Fruit fly (Drosophila melanogaster) whole organism, embryonic: ENCODE results near the gene CG9426.
A peak's percentile ranks its signal among the peaks of the same experiment; 100 is the strongest.

ENCODE experiments used
- Ada2b ChIP-seq: fragments of 200-800 bp; sonication (Bioruptor generic); IDR thresholded peaks from 2 replicates; pipeline ENCODE4 v1.3.6; 2022; ENCODE audit warnings: missing biosample characterization, missing genetic modification characterization
- B-H1 ChIP-seq: fragments of 200-800 bp; sonication (Bioruptor generic); IDR thresholded peaks from 3 replicates; pipeline ENCODE4 v1.3.6; 2022; ENCODE audit warnings: missing biosample characterization, missing genetic modification characterization
- Bteb2 ChIP-seq: fragments of 200-800 bp; sonication (Bioruptor generic); optimal IDR thresholded peaks from 2 replicates; lab custom pipeline; 2016; ENCODE audit warnings: missing biosample characterization, missing genetic modification characterization
- CG10979 ChIP-seq: fragments of 200-800 bp; sonication (Bioruptor generic); optimal IDR thresholded peaks from 2 replicates; lab custom pipeline; 2018; ENCODE audit warnings: missing biosample characterization, mild to moderate bottlenecking, missing genetic modification characterization, moderate library complexity
- CG11247 ChIP-seq: fragments of 200-800 bp; sonication (Bioruptor generic); IDR thresholded peaks from 2 replicates; pipeline ENCODE4 v1.3.6; 2022; ENCODE audit warnings: missing biosample characterization, missing genetic modification characterization
- CG11504 ChIP-seq: fragments of 200-800 bp; sonication (Bioruptor generic); optimal IDR thresholded peaks from 3 replicates; lab custom pipeline; 2019; ENCODE audit warnings: missing biosample characterization, mild to moderate bottlenecking, missing genetic modification characterization, moderate library complexity
- CG11560 ChIP-seq: fragments of 200-800 bp; sonication (Bioruptor generic); IDR thresholded peaks from 3 replicates; pipeline ENCODE4 v1.3.6; 2022; ENCODE audit warnings: missing biosample characterization, missing genetic modification characterization
- CG12299 ChIP-seq: fragments of 200-800 bp; sonication (Bioruptor generic); optimal IDR thresholded peaks from 2 replicates; lab custom pipeline; 2018; ENCODE audit warnings: missing biosample characterization, mild to moderate bottlenecking, missing genetic modification characterization
- CG12659 ChIP-seq: fragments of 200-800 bp; sonication (Bioruptor generic); optimal IDR thresholded peaks from 3 replicates; lab custom pipeline; 2017; ENCODE audit warnings: mild to moderate bottlenecking, missing biosample characterization, missing genetic modification reagents, missing genetic modification characterization
- CG13775 ChIP-seq: fragments of 200-800 bp; sonication (Bioruptor generic); optimal IDR thresholded peaks from 3 replicates; lab custom pipeline; 2017; ENCODE audit warnings: missing biosample characterization, mild to moderate bottlenecking, missing genetic modification characterization
- CG14050 ChIP-seq: fragments of 200-800 bp; sonication (Bioruptor generic); IDR thresholded peaks from 3 replicates; pipeline ENCODE4 v1.3.6; 2022; ENCODE audit warnings: missing biosample characterization, missing genetic modification characterization
- CG14441 ChIP-seq: fragments of 200-800 bp; sonication (Bioruptor generic); IDR thresholded peaks from 2 replicates; pipeline ENCODE4 v1.3.6; 2022; ENCODE audit warnings: missing biosample characterization, missing genetic modification characterization
- CG1602 ChIP-seq: fragments of 200-800 bp; sonication (Bioruptor generic); optimal IDR thresholded peaks from 3 replicates; lab custom pipeline; 2016; ENCODE audit warnings: missing biosample characterization, missing genetic modification characterization
- CG1647 ChIP-seq: fragments of 200-800 bp; sonication (Bioruptor generic); optimal IDR thresholded peaks from 3 replicates; lab custom pipeline; 2016; ENCODE audit warnings: missing biosample characterization, missing genetic modification characterization
- CG17385 ChIP-seq: fragments of 200-800 bp; sonication (Bioruptor generic); optimal IDR thresholded peaks from 3 replicates; lab custom pipeline; 2018; ENCODE audit warnings: missing biosample characterization, mild to moderate bottlenecking, missing genetic modification characterization
- CG2129 ChIP-seq: fragments of 200-800 bp; sonication (Bioruptor generic); IDR thresholded peaks from 2 replicates; pipeline ENCODE4 v1.3.6; 2022; ENCODE audit warnings: missing biosample characterization, missing genetic modification characterization; ENCODE audit not compliant: partially characterized antibody
- CG2202 ChIP-seq: fragments of 200-800 bp; sonication (Bioruptor generic); optimal IDR thresholded peaks from 2 replicates; lab custom pipeline; 2018; ENCODE audit warnings: missing biosample characterization, mild to moderate bottlenecking, missing genetic modification characterization
- CG31388 ChIP-seq: fragments of 200-800 bp; sonication (Bioruptor generic); optimal IDR thresholded peaks from 2 replicates; lab custom pipeline; 2016; ENCODE audit warnings: missing biosample characterization, missing genetic modification characterization
- CG32767 ChIP-seq: fragments of 200-800 bp; sonication (Bioruptor generic); IDR thresholded peaks from 2 replicates; pipeline ENCODE4 v1.3.6; 2022; ENCODE audit warnings: missing biosample characterization, missing genetic modification characterization
- CG5180 ChIP-seq: fragments of 200-800 bp; sonication (Bioruptor generic); optimal IDR thresholded peaks from 3 replicates; lab custom pipeline; 2017; ENCODE audit warnings: missing biosample characterization, missing genetic modification characterization, mild to moderate bottlenecking, moderate library complexity, missing genetic modification reagents
- CG6765 ChIP-seq: fragments of 200-800 bp; sonication (Bioruptor generic); optimal IDR thresholded peaks from 3 replicates; lab custom pipeline; 2017; ENCODE audit warnings: missing biosample characterization, mild to moderate bottlenecking, missing genetic modification characterization
- Dbx ChIP-seq: fragments of 200-800 bp; sonication (Bioruptor generic); IDR thresholded peaks from 3 replicates; pipeline ENCODE4 v1.3.6; 2022; ENCODE audit warnings: missing biosample characterization, missing genetic modification characterization
- Elba2 ChIP-seq: fragments of 200-800 bp; sonication (Bioruptor generic); optimal IDR thresholded peaks from 3 replicates; lab custom pipeline; 2016; ENCODE audit warnings: missing biosample characterization, missing genetic modification characterization
- Ets65A ChIP-seq: fragments of 200-800 bp; sonication (Bioruptor generic); peaks from one replicate; lab custom pipeline; 2016; ENCODE audit warnings: missing biosample characterization, missing genetic modification characterization
- Fer2 ChIP-seq: fragments of 200-800 bp; sonication (Bioruptor generic); optimal IDR thresholded peaks from 2 replicates; lab custom pipeline; 2018; ENCODE audit warnings: missing biosample characterization, mild to moderate bottlenecking, missing genetic modification characterization, moderate library complexity
- Med ChIP-seq: fragments of 200-800 bp; sonication (Bioruptor generic); peaks from one replicate; lab custom pipeline; 2016; ENCODE audit warnings: missing biosample characterization, missing genetic modification characterization, mild to moderate bottlenecking, inconsistent platforms, moderate library complexity
- Nf-YA ChIP-seq: fragments of 200-800 bp; sonication (Bioruptor generic); IDR thresholded peaks from 2 replicates; pipeline ENCODE4 v1.3.6; 2022; ENCODE audit warnings: missing biosample characterization, missing genetic modification characterization
- NfI ChIP-seq: fragments of 200-800 bp; sonication (Bioruptor generic); optimal IDR thresholded peaks from 3 replicates; lab custom pipeline; 2018; ENCODE audit warnings: missing biosample characterization, mild to moderate bottlenecking, missing genetic modification characterization, moderate library complexity
- Rfx ChIP-seq: fragments of 200-800 bp; sonication (Bioruptor generic); IDR thresholded peaks from 2 replicates; pipeline ENCODE4 v1.3.6; 2022; ENCODE audit warnings: missing biosample characterization, missing genetic modification characterization
- al ChIP-seq: fragments of 200-800 bp; sonication (Bioruptor generic); IDR thresholded peaks from 2 replicates; pipeline ENCODE4 v1.3.6; 2022; ENCODE audit warnings: missing biosample characterization, missing genetic modification characterization
- cato ChIP-seq: fragments of 200-800 bp; sonication (Bioruptor generic); optimal IDR thresholded peaks from 2 replicates; lab custom pipeline; 2016; ENCODE audit warnings: missing biosample characterization, missing genetic modification characterization, borderline replicate concordance
- chif ChIP-seq, 2 experiments: fragments of 200-800 bp; sonication (Bioruptor generic); optimal IDR thresholded peaks; 3 replicates each; lab custom pipeline; 2016; ENCODE audit warnings: missing biosample characterization in 2 of 2, missing genetic modification characterization in 2 of 2
- croc ChIP-seq: fragments of 200-800 bp; sonication (Bioruptor generic); conservative IDR thresholded peaks from 3 replicates; pipeline ENCODE4 v1.3.6; 2022; ENCODE audit warnings: missing biosample characterization, missing genetic modification characterization
- esg ChIP-seq: fragments of 200-800 bp; sonication (Bioruptor generic); conservative IDR thresholded peaks from 2 replicates; pipeline ENCODE4 v1.3.6; 2022; ENCODE audit warnings: missing biosample characterization, missing genetic modification characterization
- fd96Cb ChIP-seq: fragments of 200-800 bp; sonication (Bioruptor generic); optimal IDR thresholded peaks from 2 replicates; lab custom pipeline; 2018; ENCODE audit warnings: missing biosample characterization, mild to moderate bottlenecking, missing genetic modification characterization, moderate library complexity
- gem ChIP-seq: fragments of 200-800 bp; sonication (Bioruptor generic); optimal IDR thresholded peaks from 2 replicates; lab custom pipeline; 2019; ENCODE audit warnings: missing biosample characterization, mild to moderate bottlenecking, missing genetic modification characterization, moderate library complexity
- gfzf ChIP-seq: fragments of 200-800 bp; sonication (Bioruptor generic); optimal IDR thresholded peaks from 2 replicates; lab custom pipeline; 2016; ENCODE audit warnings: missing biosample characterization, mild to moderate bottlenecking, missing genetic modification characterization, moderate library complexity
- hkb ChIP-seq, 2 experiments: fragments of 200-800 bp in 1 of 2; fragments of >200 bp in 1 of 2; sonication (Bioruptor generic) in 1 of 2; IDR thresholded peaks in 1 of 2; optimal IDR thresholded peaks in 1 of 2; 2 replicates each; pipeline versions ENCODE4 v1.3.6 to Lab custom; 2017 to 2022; ENCODE audit warnings: missing biosample characterization in 1 of 2, missing genetic modification characterization in 1 of 2
- jigr1 ChIP-seq: fragments of 200-800 bp; sonication (Bioruptor generic); IDR thresholded peaks from 3 replicates; pipeline ENCODE4 v1.3.6; 2022; ENCODE audit warnings: missing biosample characterization, missing genetic modification characterization
- ken ChIP-seq: fragments of 200-800 bp; sonication (Bioruptor generic); IDR thresholded peaks from 3 replicates; pipeline ENCODE4 v1.3.6; 2022; ENCODE audit warnings: missing biosample characterization, missing genetic modification characterization
- lilli ChIP-seq: fragments of 200-800 bp; sonication (Bioruptor generic); optimal IDR thresholded peaks from 3 replicates; lab custom pipeline; 2016; ENCODE audit warnings: missing biosample characterization, missing genetic modification characterization
- lmd ChIP-seq: fragments of 200-800 bp; sonication (Bioruptor generic); IDR thresholded peaks from 2 replicates; pipeline ENCODE4 v1.3.6; 2022; ENCODE audit warnings: missing biosample characterization, missing genetic modification characterization
- mam ChIP-seq: fragments of 200-800 bp; sonication (Bioruptor generic); optimal IDR thresholded peaks from 3 replicates; lab custom pipeline; 2016; ENCODE audit warnings: missing biosample characterization, missing genetic modification characterization
- psq ChIP-seq: fragments of 200-800 bp; sonication (Bioruptor generic); optimal IDR thresholded peaks from 2 replicates; lab custom pipeline; 2017; ENCODE audit warnings: missing biosample characterization, missing genetic modification characterization
- seq ChIP-seq: fragments of 200-800 bp; sonication (Bioruptor generic); IDR thresholded peaks from 2 replicates; pipeline ENCODE4 v1.3.6; 2022; ENCODE audit warnings: missing biosample characterization, missing genetic modification characterization
- sqz ChIP-seq: fragments of 200-800 bp; sonication (Bioruptor generic); optimal IDR thresholded peaks from 3 replicates; lab custom pipeline; 2018; ENCODE audit warnings: missing biosample characterization, mild to moderate bottlenecking, missing genetic modification characterization
- stwl ChIP-seq: fragments of 200-800 bp; sonication (Bioruptor generic); optimal IDR thresholded peaks from 3 replicates; lab custom pipeline; 2018; ENCODE audit warnings: missing biosample characterization, mild to moderate bottlenecking, missing genetic modification characterization, moderate library complexity
- toy ChIP-seq: fragments of 200-800 bp; sonication (Bioruptor generic); IDR thresholded peaks from 2 replicates; pipeline ENCODE4 v1.3.6; 2022; ENCODE audit warnings: missing biosample characterization, missing genetic modification characterization
- wor ChIP-seq: fragments of 200-800 bp; sonication (Bioruptor generic); IDR thresholded peaks from 2 replicates; pipeline ENCODE4 v1.3.6; 2022; ENCODE audit warnings: missing biosample characterization, missing genetic modification characterization

The CG9426 gene

dm6 chr2L:13195822-13196221 lies 23.9 kb downstream of the CG9426 start:
- TF ChIP-seq Med (GFP tag; lab: Kevin White, UChicago), result peak; percentile 65
- 0 out of 3 replicates have a peak, but pooled peaks have one; percentile 13 for TF ChIP-seq Dbx (GFP tag; lab: Robert Waterston, UW)
- peak; percentile 93 for TF ChIP-seq Ets65A
- TF ChIP-seq ken (GFP tag; lab: Robert Waterston, UW), result no peak

- TF ChIP-seq hkb (optimal IDR thresholded peaks at IDR 0.05; lab: Kevin White, UChicago) (no peak), hkb (GFP tag; IDR thresholded peaks at IDR 0.05; lab: Robert Waterston, UW) (peak; percentile 69), gfzf (GFP tag; lab: Kevin White, UChicago) (peak; percentile 73), CG1602 (GFP tag; lab: Kevin White, UChicago) (peak; percentile 76), CG32767 (GFP tag; lab: Robert Waterston, UW) (peak; percentile 71), Elba2 (GFP tag; lab: Kevin White, UChicago) (peak; percentile 22), Nf-YA (GFP tag; lab: Robert Waterston, UW) (peak; percentile 57; the same call in 1 of the 2 replicates), lilli (GFP tag; lab: Kevin White, UChicago) (peak; percentile 79), gem (tag; lab: Kevin White, UChicago) (no peak), CG13775 (peak; percentile 79), Rfx (GFP tag; lab: Robert Waterston, UW) (peak; percentile 81), CG12659 (GFP tag; lab: Kevin White, UChicago) (peak; percentile 90), NfI (GFP tag; lab: Kevin White, UChicago) (no peak), psq (GFP tag; lab: Kevin White, UChicago) (peak; percentile 46), jigr1 (GFP tag; lab: Robert Waterston, UW) (no peak), mam (GFP tag; lab: Kevin White, UChicago) (peak; percentile 34), CG5180 (GFP tag; lab: Kevin White, UChicago) (no peak), CG12299 (peak; percentile 69), al (peak; percentile 61; the same call in 1 of the 2 replicates), CG17385 (GFP tag; lab: Kevin White, UChicago) (no peak), CG11247 (GFP tag; lab: Robert Waterston, UW) (peak; percentile 47; the same call in 1 of the 2 replicates), cato (peak; percentile 26), chif (GFP tag; optimal IDR thresholded peaks at IDR 0.05; lab: Kevin White, UChicago) (peak in 1 of 2 experiments; percentile 40), Fer2 (tag; lab: Kevin White, UChicago) (no peak), CG1647 (GFP tag; lab: Kevin White, UChicago) (peak; percentile 39), CG10979 (tag; lab: Kevin White, UChicago) (peak; percentile 60), stwl (tag; lab: Kevin White, UChicago) (peak; percentile 88), CG11504 (no peak), CG11560 (tag; lab: Robert Waterston, UW) (peak; percentile 39; the same call in 1 of the 3 replicates), sqz (GFP tag; lab: Kevin White, UChicago) (no peak), lmd (peak; percentile 74), B-H1 (peak; percentile 59), Ada2b (GFP tag; lab: Robert Waterston, UW) (peak; percentile 64), CG2202 (tag; lab: Kevin White, UChicago) (peak; percentile 42), CG6765 (GFP tag; lab: Kevin White, UChicago) (no peak), croc (GFP tag; lab: Robert Waterston, UW) (no peak; the same call in 1 of the 3 replicates), CG14441 (GFP tag; lab: Robert Waterston, UW) (peak; percentile 81), fd96Cb (peak; percentile 57), CG31388 (peak; percentile 33), seq (GFP tag; lab: Robert Waterston, UW) (peak; percentile 49; the same call in 1 of the 2 replicates), Bteb2 (GFP tag; lab: Kevin White, UChicago) (peak; percentile 8), toy (GFP tag; lab: Robert Waterston, UW) (no peak), CG14050 (GFP tag; lab: Robert Waterston, UW) (peak; percentile 44; the same call in 2 of the 3 replicates), wor (GFP tag; lab: Robert Waterston, UW) (peak; percentile 20; the same call in 1 of the 2 replicates), CG2129 (GFP tag; lab: Robert Waterston, UW) (no peak), esg (GFP tag; lab: Robert Waterston, UW) (peak; percentile 65)
These were observed 27.8 kb downstream of the CG9426 start, which contains the start of the genes CG16974 and Edem2 for dm6 chr2L:13191894-13192293. CG16974 (minus strand) TSS chr2L:13191979. Edem2 (plus strand) TSS chr2L:13192201.
